Worm (Caenorhabditis elegans): ENCODE data around the gene C07G3.15.

C07G3.15 gene

ce11 chrV:3490435-3490834 lies 6.3 kb downstream of the C07G3.15 start, which contains the start of gene srbc-36:
TSS of gene srbc-36 (minus strand) at chrV:3490535.
- no peak for TF ChIP-seq unc-62 (GFP tag; optimal IDR thresholded peaks at IDR 0.05)

ce11 chrV:3486857-3487256 lies 9.9 kb downstream of the C07G3.15 start, which contains the start of gene srbc-32:
TSS of gene srbc-32 (minus strand) at chrV:3486957.
- no peak for TF ChIP-seq unc-62 (GFP tag; optimal IDR thresholded peaks at IDR 0.05)

ce11 chrV:3484702-3485101 lies 12.1 kb downstream of the C07G3.15 start, which contains the start of gene srbc-33:
TSS of gene srbc-33 (minus strand) at chrV:3484802.
- no peak for TF ChIP-seq unc-62 (GFP tag; optimal IDR thresholded peaks at IDR 0.05)

ce11 chrV:3482550-3483002 lies 14.2 kb downstream of the C07G3.15 start, which contains the start of gene lys-7:
TSS of gene lys-7 (minus strand) at chrV:3482600.
- TF ChIP-seq unc-62 (GFP tag; optimal IDR thresholded peaks at IDR 0.05), result no peak

- no peak for TF ChIP-seq unc-62 (GFP tag; optimal IDR thresholded peaks at IDR 0.05)
Observed at ce11 chrV:3480346-3480745, 16.4 kb downstream of the C07G3.15 start, which contains the start of gene srbc-30. TSS of gene srbc-30 (minus strand) at chrV:3480446.

- TF ChIP-seq unc-62 (GFP tag; optimal IDR thresholded peaks at IDR 0.05), result no peak
Observed at ce11 chrV:3477496-3477895, 19.3 kb downstream of the C07G3.15 start, which contains the start of gene srbc-31. TSS of gene srbc-31 (minus strand) at chrV:3477596.

ce11 chrV:3476228-3476627 lies 20.6 kb downstream of the C07G3.15 start:
- no peak for TF ChIP-seq unc-62 (GFP tag; optimal IDR thresholded peaks at IDR 0.05)

- TF ChIP-seq unc-62 (GFP tag; optimal IDR thresholded peaks at IDR 0.05), result no peak
Observed at ce11 chrV:3475021-3475420, 21.8 kb downstream of the C07G3.15 start, which contains the start of gene oac-2. TSS of gene oac-2 (minus strand) at chrV:3475121.

ce11 chrV:3470782-3471181 lies 26.0 kb downstream of the C07G3.15 start, which contains the start of gene srbc-29:
TSS of gene srbc-29 (minus strand) at chrV:3470882.
- no peak for TF ChIP-seq unc-62 (GFP tag; optimal IDR thresholded peaks at IDR 0.05)

ce11 chrV:3468436-3468835 lies 28.3 kb downstream of the C07G3.15 start, which contains the start of gene gst-33:
TSS of gene gst-33 (minus strand) at chrV:3468562.
- no peak for TF ChIP-seq unc-62 (GFP tag; optimal IDR thresholded peaks at IDR 0.05)

ce11 chrV:3464897-3465296 lies 31.9 kb downstream of the C07G3.15 start:
- TF ChIP-seq unc-62 (GFP tag; optimal IDR thresholded peaks at IDR 0.05), result no peak

- no peak for TF ChIP-seq unc-62 (GFP tag; optimal IDR thresholded peaks at IDR 0.05)
Observed at ce11 chrV:3463514-3463913, 33.3 kb downstream of the C07G3.15 start, which contains the start of gene slc-28.1. TSS of gene slc-28.1 (plus strand) at chrV:3463814.

ce11 chrV:3459919-3460318 lies 36.9 kb downstream of the C07G3.15 start, which contains the start of gene slc-28.2:
TSS of gene slc-28.2 (plus strand) at chrV:3460219.
- no peak for TF ChIP-seq unc-62 (GFP tag; optimal IDR thresholded peaks at IDR 0.05)

ce11 chrV:3455135-3455747 lies 41.5 kb downstream of the C07G3.15 start:
- no peak for TF ChIP-seq unc-62 (GFP tag; optimal IDR thresholded peaks at IDR 0.05)

- no peak for TF ChIP-seq unc-62 (GFP tag; optimal IDR thresholded peaks at IDR 0.05)
Observed at ce11 chrV:3454620-3455019, 42.2 kb downstream of the C07G3.15 start.

- TF ChIP-seq unc-62 (GFP tag; optimal IDR thresholded peaks at IDR 0.05), result no peak
Observed at ce11 chrV:3452489-3452888, 44.3 kb downstream of the C07G3.15 start.

- TF ChIP-seq unc-62 (GFP tag; optimal IDR thresholded peaks at IDR 0.05), result no peak
Observed at ce11 chrV:3451646-3452045, 45.1 kb downstream of the C07G3.15 start.

Measured in whole organism, dauer.